Fruit fly (Drosophila melanogaster): ENCODE measurements around the gene CG31909.

Gene CG31909

dm6 chr2L:7219650-7220267, 37.6 kb upstream of the CG31909 start, which contains the start of gene CG13784 (continued):
- TF ChIP-seq crp (GFP tag; optimal IDR thresholded peaks at IDR 0.05): peak in 1 of 2 experiments; percentile 2
- TF ChIP-seq bbx (GFP tag; IDR thresholded peaks at IDR 0.05; ENCODE audit: partially characterized antibody): peak; percentile 78
- no peak for TF ChIP-seq fd102C (GFP tag; optimal IDR thresholded peaks at IDR 0.05)
- no peak for TF ChIP-seq CG13123 (GFP tag; optimal IDR thresholded peaks at IDR 0.05)
- TF ChIP-seq Hey (tag; optimal IDR thresholded peaks at IDR 0.05): no peak
- TF ChIP-seq corto (GFP tag; optimal IDR thresholded peaks at IDR 0.05): no peak
- TF ChIP-seq CG9437 (GFP tag; optimal IDR thresholded peaks at IDR 0.05): no peak
- TF ChIP-seq cwo (GFP tag; optimal IDR thresholded peaks at IDR 0.05): no peak
- TF ChIP-seq CG11504 (tag; optimal IDR thresholded peaks at IDR 0.05): peak; percentile 56
- peak; percentile 59 for TF ChIP-seq knrl (GFP tag; IDR thresholded peaks at IDR 0.05; ENCODE audit: partially characterized antibody)
- TF ChIP-seq wek (GFP tag; optimal IDR thresholded peaks at IDR 0.05): peak; percentile 50
- TF ChIP-seq CG14667 (GFP tag; IDR thresholded peaks at IDR 0.05): no peak
- TF ChIP-seq zen (tag; optimal IDR thresholded peaks at IDR 0.05): peak; percentile 69
- peak; percentile 78 for TF ChIP-seq CG15514 (GFP tag; optimal IDR thresholded peaks at IDR 0.05)
- no peak for TF ChIP-seq fd96Cb (tag; optimal IDR thresholded peaks at IDR 0.05)
- TF ChIP-seq CG10267 (tag; optimal IDR thresholded peaks at IDR 0.05): peak; percentile 67
- TF ChIP-seq CG8281 (tag; optimal IDR thresholded peaks at IDR 0.05): no peak
- TF ChIP-seq CG8765 (GFP tag; IDR thresholded peaks at IDR 0.05): peak; percentile 26; the same call in 1 of the 2 replicates
- TF ChIP-seq Meics (GFP tag; optimal IDR thresholded peaks at IDR 0.05): peak; percentile 26
- no peak for TF ChIP-seq sna (GFP tag; IDR thresholded peaks at IDR 0.05; ENCODE audit: partially characterized antibody)
- TF ChIP-seq CG33213 (GFP tag; optimal IDR thresholded peaks at IDR 0.05): peak; percentile 69
- TF ChIP-seq CG18011 (GFP tag; optimal IDR thresholded peaks at IDR 0.05): peak; percentile 0
- TF ChIP-seq gcm2 (GFP tag; optimal IDR thresholded peaks at IDR 0.05): no peak
- no peak for TF ChIP-seq Six4 (GFP tag; optimal IDR thresholded peaks at IDR 0.05)
- TF ChIP-seq disco-r (GFP tag; optimal IDR thresholded peaks at IDR 0.05): no peak
- TF ChIP-seq CG4424 (GFP tag; optimal IDR thresholded peaks at IDR 0.05): no peak
- no peak for TF ChIP-seq Dip2 (GFP tag; IDR thresholded peaks at IDR 0.05)
- no peak; the same call in 1 of the 2 replicates for TF ChIP-seq NFAT (GFP tag; IDR thresholded peaks at IDR 0.05)
- TF ChIP-seq Taf1 (GFP tag; IDR thresholded peaks at IDR 0.05): no peak
- TF ChIP-seq stc (GFP tag; IDR thresholded peaks at IDR 0.05): peak; percentile 16; the same call in 1 of the 2 replicates
- TF ChIP-seq NK7.1 (GFP tag; optimal IDR thresholded peaks at IDR 0.05): no peak
- peak; percentile 43 for TF ChIP-seq CG18599 (GFP tag; optimal IDR thresholded peaks at IDR 0.05)
- no peak for TF ChIP-seq Kr (GFP tag; optimal IDR thresholded peaks at IDR 0.05)
- no peak for TF ChIP-seq repo (GFP tag; optimal IDR thresholded peaks at IDR 0.05)
- TF ChIP-seq Gug (GFP tag; IDR thresholded peaks at IDR 0.05): no peak
- peak; percentile 94 for TF ChIP-seq Jarid2 (GFP tag; optimal IDR thresholded peaks at IDR 0.05)
- TF ChIP-seq Fer2 (tag; optimal IDR thresholded peaks at IDR 0.05): no peak
- TF ChIP-seq kni (GFP tag; optimal IDR thresholded peaks at IDR 0.05): peak; percentile 23
- TF ChIP-seq CG9876 (GFP tag; optimal IDR thresholded peaks at IDR 0.05): no peak
- peak; percentile 76 for TF ChIP-seq MESR4 (GFP tag; optimal IDR thresholded peaks at IDR 0.05)
- TF ChIP-seq salm (tag; optimal IDR thresholded peaks at IDR 0.05): peak; percentile 46
- TF ChIP-seq CG14860 (GFP tag; IDR thresholded peaks at IDR 0.05; ENCODE audit: partially characterized antibody): no peak
- peak; percentile 36; the same call in 1 of the 3 replicates for TF ChIP-seq HLH4C (GFP tag; IDR thresholded peaks at IDR 0.05; ENCODE audit: partially characterized antibody)
- no peak for TF ChIP-seq CG7556 (GFP tag; optimal IDR thresholded peaks at IDR 0.05)
- TF ChIP-seq H2.0 (GFP tag; IDR thresholded peaks at IDR 0.05): 0 out of 2 replicates have a peak, but pooled peaks have one; percentile 26
- TF ChIP-seq lov (optimal IDR thresholded peaks at IDR 0.05): no peak
- 0 out of 3 replicates have a peak, but pooled peaks have one; percentile 9 for TF ChIP-seq lov (GFP tag; IDR thresholded peaks at IDR 0.05)
- no peak for TF ChIP-seq CG8388 (GFP tag; optimal IDR thresholded peaks at IDR 0.05)
